Worm (Caenorhabditis elegans) whole organism, mixed stage, embryonic: ENCODE results near the gene math-44.

Source experiments
- blmp-1 ChIP-seq: fragments of 150-350 bp; optimal IDR thresholded peaks from 2 replicates; lab custom pipeline; 2014; ENCODE audit warnings: missing biosample characterization, missing genetic modification characterization
- ceh-43 ChIP-seq: fragments of 200-800 bp; sonication (Bioruptor generic); optimal IDR thresholded peaks from 2 replicates; lab custom pipeline; 2018; ENCODE audit warnings: mild to moderate bottlenecking, missing genetic modification characterization, moderate library complexity, missing compliant biosample characterization
- ceh-83 ChIP-seq: fragments of 200-800 bp; sonication (Bioruptor generic); optimal IDR thresholded peaks from 2 replicates; lab custom pipeline; 2018; ENCODE audit warnings: mild to moderate bottlenecking, missing genetic modification characterization, missing compliant biosample characterization
- ces-1 ChIP-seq: fragments of 150-350 bp; optimal IDR thresholded peaks from 2 replicates; lab custom pipeline; 2014; ENCODE audit warnings: missing biosample characterization, missing genetic modification reagents, missing genetic modification characterization
- elt-1 ChIP-seq: sonication (generic microtip); optimal IDR thresholded peaks from 2 replicates; lab custom pipeline; 2017; ENCODE audit warnings: missing genetic modification characterization, mild to moderate bottlenecking, missing compliant biosample characterization, antibody characterized with exemption, moderate library complexity, borderline replicate concordance; ENCODE audit not compliant: insufficient read depth
- elt-3 ChIP-seq: fragments of 150-350 bp; optimal IDR thresholded peaks from 2 replicates; lab custom pipeline; 2014; ENCODE audit warnings: missing biosample characterization, missing genetic modification characterization
- mep-1 ChIP-seq: fragments of 150-350 bp; optimal IDR thresholded peaks from 2 replicates; lab custom pipeline; 2017; ENCODE audit warnings: missing biosample characterization, missing genetic modification reagents, missing genetic modification characterization, inconsistent platforms
- nhr-237 ChIP-seq: fragments of 150-350 bp; optimal IDR thresholded peaks from 2 replicates; lab custom pipeline; 2014; ENCODE audit warnings: missing biosample characterization, missing genetic modification characterization
- nhr-28 ChIP-seq: fragments of 150-350 bp; optimal IDR thresholded peaks from 2 replicates; lab custom pipeline; 2014; ENCODE audit warnings: missing biosample characterization, missing genetic modification characterization
- pha-4 ChIP-seq: fragments of 150-350 bp; optimal IDR thresholded peaks from 2 replicates; lab custom pipeline; 2018; ENCODE audit warnings: missing biosample characterization, missing genetic modification reagents, missing genetic modification characterization
- snpc-4 ChIP-seq: fragments of 150-350 bp; optimal IDR thresholded peaks from 2 replicates; lab custom pipeline; 2014; ENCODE audit warnings: missing biosample characterization, missing genetic modification characterization
- unc-120 ChIP-seq: sonication (generic microtip); optimal IDR thresholded peaks from 2 replicates; lab custom pipeline; 2017; ENCODE audit warnings: missing genetic modification characterization, missing compliant biosample characterization; ENCODE audit not compliant: poor library complexity, severe bottlenecking
- unc-62 ChIP-seq: fragments of 150-350 bp; optimal IDR thresholded peaks from 2 replicates; lab custom pipeline; 2014; ENCODE audit warnings: missing biosample characterization, missing genetic modification reagents, missing genetic modification characterization
- ztf-11 ChIP-seq: fragments of 150-350 bp; optimal IDR thresholded peaks from 2 replicates; lab custom pipeline; 2014; ENCODE audit warnings: missing biosample characterization, missing genetic modification characterization

ce11 chrII:2012698-2013097, 23.6 kb downstream of the math-44 start, which contains the start of gene F59H6.15:
- no peak for TF ChIP-seq unc-62 (GFP tag; lab: Kevin White, UChicago)
- TF ChIP-seq blmp-1 (tag; lab: Kevin White, UChicago): no peak
- no peak for TF ChIP-seq pha-4
- no peak for TF ChIP-seq ceh-83 (GFP tag; lab: Kevin White, UChicago)
- TF ChIP-seq nhr-237 (tag; lab: Kevin White, UChicago): no peak
- no peak for TF ChIP-seq nhr-28 (tag; lab: Kevin White, UChicago)
- no peak for TF ChIP-seq elt-3 (tag; lab: Kevin White, UChicago)
- TF ChIP-seq unc-120 (tag; lab: Kevin White, UChicago): no peak
- TF ChIP-seq elt-1 (tag; lab: Kevin White, UChicago): no peak
- no peak for TF ChIP-seq ces-1 (GFP tag; lab: Kevin White, UChicago)
- no peak for TF ChIP-seq ceh-43 (GFP tag; lab: Kevin White, UChicago)
- TF ChIP-seq mep-1: no peak
- TF ChIP-seq snpc-4 (tag; lab: Kevin White, UChicago): no peak
- TF ChIP-seq ztf-11 (tag; lab: Kevin White, UChicago): no peak
